1 fruit fly cellular context compared by ENCODE assay signal in the genomic region with DNA sequence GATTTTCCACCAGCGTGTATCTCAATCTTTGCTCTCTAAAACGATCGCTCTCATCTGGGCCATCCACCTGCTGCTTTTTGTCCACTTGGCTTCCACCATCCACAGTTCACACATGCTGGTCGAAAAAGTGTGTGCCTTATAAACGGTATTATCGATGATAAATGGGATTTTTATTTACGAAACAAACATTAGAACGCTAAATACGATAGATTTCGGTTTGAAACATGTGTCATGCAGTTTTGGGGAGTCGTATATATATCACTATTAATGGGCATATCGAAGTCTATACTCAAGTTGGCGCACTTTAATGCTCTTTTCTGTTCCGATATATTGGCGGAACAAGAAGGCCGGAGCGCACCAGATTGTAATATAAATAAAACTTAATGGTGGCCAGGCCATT.
TF ChIP-seq lines count a peak whose summit lies in the region.

No protein-coding gene starts in this region.

TF ChIP-seq in whole organism, embryonic, 481 proteins besides CTCF, POLR2A, EP300 and RAD21 (continued from another document):
- TF ChIP-seq CG9215 (GFP tag; IDR thresholded peaks at IDR 0.05; lab: Robert Waterston, UW), result no peak
- TF ChIP-seq Med (GFP tag; lab: Kevin White, UChicago), result peak; percentile 79
- no peak for TF ChIP-seq CG7556 (GFP tag; optimal IDR thresholded peaks at IDR 0.05; lab: Kevin White, UChicago)
- no peak for TF ChIP-seq CG3838 (GFP tag; optimal IDR thresholded peaks at IDR 0.05; lab: Kevin White, UChicago)
- TF ChIP-seq HLH4C (GFP tag; IDR thresholded peaks at IDR 0.05; lab: Robert Waterston, UW; ENCODE audit: partially characterized antibody), result no peak
- TF ChIP-seq luna (GFP tag; optimal IDR thresholded peaks at IDR 0.05; lab: Kevin White, UChicago), result no peak
- TF ChIP-seq CG9727 (GFP tag; optimal IDR thresholded peaks at IDR 0.05; lab: Kevin White, UChicago), result no peak
- no peak for TF ChIP-seq CG11723 (GFP tag; optimal IDR thresholded peaks at IDR 0.05; lab: Kevin White, UChicago)
- TF ChIP-seq CG6175 (GFP tag; IDR thresholded peaks at IDR 0.05; lab: Robert Waterston, UW), result no peak
- TF ChIP-seq jing (GFP tag; optimal IDR thresholded peaks at IDR 0.05; lab: Kevin White, UChicago), result no peak
- no peak for TF ChIP-seq crc (GFP tag; optimal IDR thresholded peaks at IDR 0.05; lab: Kevin White, UChicago)
- TF ChIP-seq ara (GFP tag; IDR thresholded peaks at IDR 0.05; lab: Robert Waterston, UW), result no peak
- no peak for TF ChIP-seq p53 (GFP tag; optimal IDR thresholded peaks at IDR 0.05; lab: Kevin White, UChicago)
- TF ChIP-seq CG4617 (GFP tag; optimal IDR thresholded peaks at IDR 0.05; lab: Kevin White, UChicago; ENCODE audit: borderline replicate concordance), result no peak
- TF ChIP-seq CG4707 (GFP tag; optimal IDR thresholded peaks at IDR 0.05; lab: Kevin White, UChicago), result no peak
- TF ChIP-seq grn (GFP tag; optimal IDR thresholded peaks at IDR 0.05; lab: Kevin White, UChicago), result no peak
- no peak for TF ChIP-seq vnd (GFP tag; IDR thresholded peaks at IDR 0.05; lab: Robert Waterston, UW; ENCODE audit: partially characterized antibody)
- TF ChIP-seq pzg (GFP tag; optimal IDR thresholded peaks at IDR 0.05; lab: Kevin White, UChicago), result no peak
- TF ChIP-seq tap (tag; optimal IDR thresholded peaks at IDR 0.05; lab: Kevin White, UChicago), result no peak
- no peak for TF ChIP-seq zen2 (GFP tag; IDR thresholded peaks at IDR 0.05; lab: Robert Waterston, UW; ENCODE audit: partially characterized antibody)
- no peak for TF ChIP-seq CG34224 (GFP tag; IDR thresholded peaks at IDR 0.05; lab: Robert Waterston, UW; ENCODE audit: partially characterized antibody)
- no peak for TF ChIP-seq btn (GFP tag; optimal IDR thresholded peaks at IDR 0.05; lab: Kevin White, UChicago)
- TF ChIP-seq CG8281 (tag; optimal IDR thresholded peaks at IDR 0.05; lab: Kevin White, UChicago), result no peak
